Fruit fly (Drosophila melanogaster) S2 (cell line): ENCODE data around the gene CG7458.

Experiments used
- CG8478 ChIP-seq: fragments of >200 bp; optimal IDR thresholded peaks from 2 replicates; lab custom pipeline; 2018
- CTCF ChIP-seq, 2 experiments: fragments of >200 bp; optimal IDR thresholded peaks; 2 replicates each; lab custom pipeline; 2018

CG7458 gene

DNA sequence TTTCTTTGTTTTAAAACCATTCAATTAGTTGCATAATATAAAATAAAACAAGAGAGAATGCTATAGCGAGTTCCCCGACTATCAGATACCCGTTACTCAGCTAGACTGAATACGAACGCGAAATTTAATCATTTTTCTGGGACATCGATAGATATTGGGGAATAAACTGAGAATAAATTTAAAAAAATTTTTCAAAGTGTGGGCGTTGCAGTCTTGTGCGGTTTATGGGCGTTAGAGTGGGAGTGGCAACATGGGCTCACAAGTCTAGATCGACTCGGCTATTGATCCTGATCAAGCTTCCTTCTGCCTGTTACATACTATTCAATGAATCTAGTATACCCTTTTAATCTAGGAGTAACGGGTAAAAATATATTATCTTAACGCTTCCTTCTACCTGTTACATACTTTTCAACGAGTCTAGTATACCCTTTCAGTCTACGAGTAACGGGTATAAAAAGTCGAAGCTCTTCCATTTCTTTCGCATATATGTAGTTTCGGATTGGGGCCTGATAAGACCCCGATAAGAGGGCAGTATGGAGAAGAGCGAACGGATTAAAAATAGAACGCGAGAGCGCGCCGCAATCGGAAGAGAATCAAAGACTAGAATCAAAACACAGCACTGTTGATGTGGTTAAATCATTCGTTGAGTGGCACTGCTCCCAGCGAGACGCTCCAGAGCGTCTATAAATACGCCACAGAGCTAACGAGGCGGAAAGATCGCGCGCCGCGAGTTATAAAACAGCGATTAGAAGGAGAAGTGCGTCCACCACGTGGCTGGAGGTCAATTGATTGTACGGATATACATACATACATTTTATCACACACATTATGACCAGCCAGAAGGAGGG, at the start of gene CG7458:
TSS of gene CG7458 (plus strand) at position 637 of the 848 bp plus-strand sequence.
- no peak for TF ChIP-seq CG8478 (lab: Kevin White, UChicago)

DNA sequence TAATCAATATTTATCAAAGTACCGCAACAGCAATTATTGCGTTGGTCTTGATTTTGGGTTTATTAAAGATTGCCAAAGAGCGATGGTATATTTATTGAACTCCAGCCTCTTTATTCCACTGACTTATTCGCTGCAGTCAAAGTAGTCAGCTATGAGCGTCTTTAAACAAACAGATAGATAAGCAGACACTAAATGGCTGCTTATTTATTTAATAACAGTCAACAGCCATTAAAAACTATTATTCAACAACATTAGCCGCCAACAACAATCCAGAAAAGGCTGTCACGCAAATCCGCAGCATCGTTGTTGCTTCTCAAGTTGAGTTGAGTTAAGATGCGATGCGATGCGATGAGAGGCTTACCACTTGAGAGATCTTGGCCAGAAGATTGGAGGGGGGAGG, 46.0 kb upstream of the CG7458 start:
- no peak for TF ChIP-seq CG8478 (lab: Kevin White, UChicago)
- TF ChIP-seq CTCF (optimal IDR thresholded peaks at IDR 0.05; lab: Kevin White, UChicago): no peak

dm6 chr3L:21918605-21919004, 36.3 kb upstream of the CG7458 start:
- TF ChIP-seq CG8478 (lab: Kevin White, UChicago) (no peak), CTCF (optimal IDR thresholded peaks at IDR 0.05; lab: Kevin White, UChicago) (no peak)

dm6 chr3L:21930179-21930578, 24.7 kb upstream of the CG7458 start:
- TF ChIP-seq CG8478 (lab: Kevin White, UChicago) (no peak), CTCF (optimal IDR thresholded peaks at IDR 0.05; lab: Kevin White, UChicago) (no peak)

- TF ChIP-seq CTCF (optimal IDR thresholded peaks at IDR 0.05; lab: Kevin White, UChicago): no peak
- no peak for TF ChIP-seq CG8478 (lab: Kevin White, UChicago)
Observed at dm6 chr3L:21934462-21934861, 20.4 kb upstream of the CG7458 start, which contains the start of gene SLC22A. SLC22A (plus strand) TSS chr3L:21934704.

dm6 chr3L:21936152-21936551, 18.8 kb upstream of the CG7458 start:
- TF ChIP-seq CG8478 (lab: Kevin White, UChicago) (no peak), CTCF (optimal IDR thresholded peaks at IDR 0.05; lab: Kevin White, UChicago) (no peak)

DNA sequence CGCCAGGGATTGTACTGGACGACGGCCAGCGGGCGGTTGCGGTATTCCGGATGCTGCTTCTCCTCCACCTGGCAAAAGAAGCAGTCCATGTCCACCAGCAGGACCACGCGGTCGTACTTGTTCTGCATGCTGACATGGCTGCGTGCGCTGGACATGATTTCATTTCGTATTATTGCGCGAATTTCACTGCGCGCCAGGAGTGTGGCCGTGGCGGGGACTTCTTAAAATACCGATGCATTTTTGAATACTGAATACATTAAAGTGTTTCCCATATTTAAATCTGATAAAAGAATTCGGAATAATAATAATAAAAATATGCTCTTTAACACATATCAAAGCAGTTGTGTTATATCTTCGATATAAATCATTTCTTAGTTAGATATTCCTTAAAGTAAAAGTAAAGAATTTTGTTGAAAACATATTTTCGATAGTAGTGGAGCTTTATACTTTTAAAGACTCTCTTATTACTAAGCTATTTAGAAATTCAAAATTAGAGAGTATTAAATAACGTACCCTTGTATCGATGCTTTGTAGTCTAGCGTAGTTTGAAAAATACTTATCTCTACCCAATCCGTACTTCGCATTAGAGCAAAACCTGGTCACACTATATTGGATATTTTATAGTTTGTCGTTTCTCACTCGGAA, 13.2 kb upstream of the CG7458 start, which contains the start of the genes PolH and CG14562:
TSS of gene PolH (minus strand) at position 198 of the 645 bp plus-strand sequence.
TSS of gene CG14562 (plus strand) at position 607 of the 645 bp plus-strand sequence.
- TF ChIP-seq CTCF (optimal IDR thresholded peaks at IDR 0.05; lab: Kevin White, UChicago) (no peak), CG8478 (lab: Kevin White, UChicago) (no peak)

DNA sequence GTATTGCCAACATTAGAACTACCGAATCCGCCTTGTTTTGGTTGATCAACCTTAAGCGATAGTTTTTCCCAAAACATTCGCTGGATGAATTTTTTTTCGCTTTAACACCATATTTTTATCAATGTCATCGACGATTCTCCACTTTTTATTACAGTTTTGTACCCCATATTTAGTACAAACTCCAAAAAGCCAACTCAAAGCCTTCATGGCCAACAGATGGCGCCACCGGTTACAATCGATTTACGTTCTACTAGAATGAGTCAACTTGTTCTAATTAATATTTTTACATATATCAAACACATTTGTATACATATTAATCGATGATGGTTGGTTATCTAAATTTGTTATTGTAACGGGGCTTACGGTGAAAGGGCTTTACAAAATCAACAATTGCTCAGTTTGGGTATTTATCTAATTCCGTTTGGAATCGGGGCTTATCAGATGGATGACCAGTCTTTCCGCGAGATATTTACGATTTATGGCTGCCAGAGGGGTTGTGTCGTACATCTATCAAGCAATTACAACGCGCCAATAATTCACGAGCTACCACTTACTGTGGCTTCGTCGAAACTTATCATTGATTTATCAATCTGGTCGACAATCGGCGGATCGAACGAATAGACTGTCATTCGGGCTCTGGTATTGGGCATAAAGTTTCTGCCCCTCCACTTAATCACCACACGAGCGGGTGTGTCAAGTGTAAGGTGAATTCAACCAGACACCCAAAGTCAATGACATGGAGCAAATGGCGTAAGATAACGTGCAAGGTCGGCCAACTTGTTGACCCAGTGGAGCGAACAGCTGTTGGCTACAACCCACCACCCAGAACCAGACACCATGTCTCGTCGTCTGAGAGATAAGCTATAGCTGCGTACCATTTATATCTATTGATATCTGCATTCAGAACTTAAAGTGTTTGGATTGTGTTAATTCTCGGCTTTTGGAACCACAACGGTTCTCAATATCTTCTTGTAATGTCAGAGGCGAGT, 1.6 kb upstream of the CG7458 start:
- TF ChIP-seq CTCF (optimal IDR thresholded peaks at IDR 0.05; lab: Kevin White, UChicago) (peak; percentile 75 to 84), CG8478 (lab: Kevin White, UChicago) (no peak)

dm6 chr3L:21961892-21962518, 7.1 kb downstream of the CG7458 start, which contains the start of gene Chs2:
Chs2 (plus strand) TSS chr3L:21962401.
- TF ChIP-seq CTCF (optimal IDR thresholded peaks at IDR 0.05; lab: Kevin White, UChicago) (no peak), CG8478 (lab: Kevin White, UChicago) (no peak)

- TF ChIP-seq CTCF (optimal IDR thresholded peaks at IDR 0.05; lab: Kevin White, UChicago): no peak
- TF ChIP-seq CG8478 (lab: Kevin White, UChicago): no peak
Observed at dm6 chr3L:21963293-21963692, 8.4 kb downstream of the CG7458 start.

DNA sequence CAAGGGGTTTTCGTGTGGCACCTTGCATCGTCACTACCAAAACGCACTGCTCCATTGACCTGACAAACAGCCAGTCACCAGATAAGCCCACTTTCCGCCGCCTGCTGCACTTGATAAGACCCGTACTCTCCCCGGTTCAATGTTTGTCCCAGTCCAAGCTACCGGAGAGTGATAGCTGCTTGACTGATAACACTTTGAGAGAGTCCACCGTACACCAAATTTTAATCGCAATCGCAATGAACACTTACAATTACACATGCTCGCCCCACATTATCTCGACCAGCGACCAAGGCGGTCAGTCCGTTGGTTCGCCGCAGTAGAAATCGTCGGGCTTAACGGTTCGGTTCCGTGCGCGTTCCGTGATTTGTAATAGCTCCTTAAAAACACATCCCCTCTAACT, 16.8 kb downstream of the CG7458 start, which contains the start of gene P5CS:
TSS of gene P5CS (plus strand) at position 268 of the 400 bp plus-strand sequence.
- no peak for TF ChIP-seq CG8478 (lab: Kevin White, UChicago)
- no peak for TF ChIP-seq CTCF (optimal IDR thresholded peaks at IDR 0.05; lab: Kevin White, UChicago)

- TF ChIP-seq CTCF (optimal IDR thresholded peaks at IDR 0.05; lab: Kevin White, UChicago) (no peak), CG8478 (lab: Kevin White, UChicago) (no peak)
Observed at dm6 chr3L:21972162-21973022, 17.5 kb downstream of the CG7458 start.

DNA sequence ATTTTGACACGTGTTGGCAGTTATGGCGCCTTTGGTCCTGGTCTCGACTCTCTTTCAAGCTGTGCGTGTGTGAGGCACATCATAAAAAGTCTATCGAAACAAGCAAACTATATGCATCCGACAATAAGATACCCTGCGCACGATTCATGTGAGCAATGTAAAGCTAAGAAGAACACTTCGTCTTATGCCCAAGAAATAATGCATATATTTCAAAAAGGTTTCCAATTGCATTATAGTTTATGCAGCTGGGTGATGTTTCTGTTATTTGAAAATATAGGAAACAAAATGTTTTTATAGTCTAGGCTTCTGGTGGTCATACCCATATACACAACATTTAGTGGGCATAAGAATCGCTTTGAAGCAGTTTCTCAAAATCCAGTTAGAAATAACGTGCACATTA, 18.7 kb downstream of the CG7458 start:
- TF ChIP-seq CG8478 (lab: Kevin White, UChicago): no peak
- TF ChIP-seq CTCF (optimal IDR thresholded peaks at IDR 0.05; lab: Kevin White, UChicago): no peak
